Worm (Caenorhabditis elegans) whole organism, L1 larva: ENCODE measurements around the gene F13B6.2.

Source experiments
- C04F5.9 ChIP-seq: sonication (generic microtip); optimal IDR thresholded peaks from 2 replicates; lab custom pipeline; 2016; ENCODE audit warnings: missing genetic modification characterization, missing compliant biosample characterization
- C16A3.4 ChIP-seq: fragments of 150-350 bp; optimal IDR thresholded peaks from 2 replicates; lab custom pipeline; 2014; ENCODE audit warnings: missing biosample characterization, missing genetic modification characterization
- C34B4.2 ChIP-seq: sonication (generic microtip); optimal IDR thresholded peaks from 2 replicates; lab custom pipeline; 2017; ENCODE audit warnings: mild to moderate bottlenecking, missing genetic modification characterization, missing compliant biosample characterization
- F16B12.6 ChIP-seq: fragments of 150-350 bp; optimal IDR thresholded peaks from 2 replicates; lab custom pipeline; 2014; ENCODE audit warnings: missing biosample characterization, missing genetic modification characterization
- Y116A8C.19 ChIP-seq: sonication (generic microtip); optimal IDR thresholded peaks from 2 replicates; lab custom pipeline; 2016; ENCODE audit warnings: missing compliant biosample characterization, missing genetic modification characterization, borderline replicate concordance
- aha-1 ChIP-seq: fragments of 150-350 bp; optimal IDR thresholded peaks from 2 replicates; lab custom pipeline; 2014; ENCODE audit warnings: missing biosample characterization, missing genetic modification characterization
- ceh-90 ChIP-seq: sonication (generic microtip); optimal IDR thresholded peaks from 2 replicates; lab custom pipeline; 2016; ENCODE audit warnings: missing genetic modification characterization, missing compliant biosample characterization
- ces-1 ChIP-seq: fragments of 150-350 bp; optimal IDR thresholded peaks from 2 replicates; lab custom pipeline; 2014; ENCODE audit warnings: missing biosample characterization, missing genetic modification reagents, missing genetic modification characterization
- dpl-1 ChIP-seq, 3 experiments: fragments of 150-350 bp in 2 of 3; sonication (generic microtip) in 1 of 3; optimal IDR thresholded peaks; 2 replicates each; lab custom pipeline; 2014 to 2017; ENCODE audit warnings: missing biosample characterization in 3 of 3, missing genetic modification characterization in 3 of 3, missing genetic modification reagents in 3 of 3
- efl-1 ChIP-seq, 4 experiments: fragments of 150-350 bp; optimal IDR thresholded peaks in 3 of 4; peaks in 1 of 4; 1 replicate in 1 of 4; 2 replicates in 3 of 4; lab custom pipeline; 2014; ENCODE audit warnings: missing biosample characterization in 2 of 4, missing genetic modification characterization in 2 of 4, missing genetic modification reagents in 2 of 4
- efl-3 ChIP-seq: fragments of 200-800 bp; sonication (Bioruptor generic); optimal IDR thresholded peaks from 2 replicates; lab custom pipeline; 2018; ENCODE audit warnings: mild to moderate bottlenecking, missing genetic modification characterization, missing compliant biosample characterization
- egl-13 ChIP-seq: sonication (generic microtip); optimal IDR thresholded peaks from 2 replicates; lab custom pipeline; 2016; ENCODE audit warnings: missing genotype, missing genetic modification reagents, missing genetic modification characterization, missing compliant biosample characterization
- egl-27 ChIP-seq, 2 experiments: fragments of 150-350 bp in 1 of 2; sonication (generic microtip); optimal IDR thresholded peaks; 3 replicates each; lab custom pipeline; 2017 to 2018; ENCODE audit warnings: missing biosample characterization in 2 of 2, missing genetic modification characterization in 2 of 2, missing genetic modification reagents in 2 of 2
- elt-2 ChIP-seq: sonication (generic microtip); optimal IDR thresholded peaks from 2 replicates; lab custom pipeline; 2016; ENCODE audit warnings: missing genetic modification characterization, mild to moderate bottlenecking, inconsistent platforms, missing compliant biosample characterization, missing genetic modification reagents
- elt-3 ChIP-seq, 6 experiments: fragments of 150-350 bp in 1 of 6; sonication (generic microtip); optimal IDR thresholded peaks; 2 replicates each; lab custom pipeline; 2017 to 2018; ENCODE audit warnings: missing biosample characterization in 6 of 6, missing genetic modification characterization in 6 of 6, inconsistent platforms in 1 of 6
- ets-5 ChIP-seq: fragments of 200-800 bp; sonication (Bioruptor generic); IDR thresholded peaks from 2 replicates; pipeline ENCODE4 v1.3.6; 2022; ENCODE audit warnings: missing genetic modification characterization, missing compliant biosample characterization
- fkh-10 ChIP-seq: sonication (generic microtip); optimal IDR thresholded peaks from 2 replicates; lab custom pipeline; 2017; ENCODE audit warnings: missing biosample characterization, missing genetic modification reagents, missing genetic modification characterization
- fkh-4 ChIP-seq: sonication (generic microtip); optimal IDR thresholded peaks from 2 replicates; lab custom pipeline; 2016; ENCODE audit warnings: missing compliant biosample characterization, missing genetic modification characterization, borderline replicate concordance
- fkh-8 ChIP-seq: sonication (generic microtip); optimal IDR thresholded peaks from 2 replicates; lab custom pipeline; 2016; ENCODE audit warnings: mild to moderate bottlenecking, missing genetic modification characterization, missing compliant biosample characterization
- hlh-17 ChIP-seq: fragments of 200-800 bp; sonication (Bioruptor generic); optimal IDR thresholded peaks from 2 replicates; lab custom pipeline; 2018; ENCODE audit warnings: missing genetic modification characterization, mild to moderate bottlenecking, missing compliant biosample characterization, moderate library complexity, borderline replicate concordance
- hpl-2 ChIP-seq: fragments of 150-350 bp; optimal IDR thresholded peaks from 2 replicates; lab custom pipeline; 2014; ENCODE audit warnings: missing biosample characterization, missing genetic modification reagents, missing genetic modification characterization
- isw-1 ChIP-seq: fragments of 200-800 bp; sonication (Bioruptor generic); IDR thresholded peaks from 2 replicates; pipeline ENCODE4 v1.3.6; 2022; ENCODE audit warnings: missing genetic modification characterization, missing compliant biosample characterization
- jun-1 ChIP-seq: fragments of 150-350 bp; optimal IDR thresholded peaks from 2 replicates; lab custom pipeline; 2014; ENCODE audit warnings: missing biosample characterization, missing genetic modification reagents, missing genetic modification characterization
- lin-14 ChIP-seq: fragments of 200-800 bp; sonication (Bioruptor generic); optimal IDR thresholded peaks from 2 replicates; lab custom pipeline; 2018; ENCODE audit warnings: mild to moderate bottlenecking, missing genetic modification characterization, moderate library complexity, missing compliant biosample characterization
- lin-39 ChIP-seq: fragments of 150-350 bp; optimal IDR thresholded peaks from 2 replicates; lab custom pipeline; 2014; ENCODE audit warnings: missing biosample characterization, missing genetic modification reagents, missing genetic modification characterization
- lsy-2 ChIP-seq, 2 experiments: fragments of 150-350 bp; optimal IDR thresholded peaks; 2 replicates each; lab custom pipeline; 2014; ENCODE audit warnings: missing biosample characterization in 2 of 2, missing genetic modification characterization in 2 of 2
- mab-9 ChIP-seq: fragments of 200-800 bp; sonication (Bioruptor generic); IDR thresholded peaks from 2 replicates; pipeline ENCODE4 v1.3.6; 2022; ENCODE audit warnings: missing genetic modification reagents, missing genetic modification characterization, missing compliant biosample characterization
- mef-2 ChIP-seq: fragments of 150-350 bp; optimal IDR thresholded peaks from 2 replicates; lab custom pipeline; 2014; ENCODE audit warnings: missing biosample characterization, missing genetic modification characterization
- nhr-20 ChIP-seq: sonication (generic microtip); optimal IDR thresholded peaks from 2 replicates; lab custom pipeline; 2016; ENCODE audit warnings: mild to moderate bottlenecking, missing genetic modification characterization, missing compliant biosample characterization
- nhr-237 ChIP-seq: fragments of 150-350 bp; optimal IDR thresholded peaks from 2 replicates; lab custom pipeline; 2014; ENCODE audit warnings: missing biosample characterization, missing genetic modification characterization
- nhr-28 ChIP-seq: fragments of 150-350 bp; optimal IDR thresholded peaks from 2 replicates; lab custom pipeline; 2014; ENCODE audit warnings: missing biosample characterization, missing genetic modification characterization
- nhr-47 ChIP-seq: sonication (generic microtip); optimal IDR thresholded peaks from 2 replicates; lab custom pipeline; 2016; ENCODE audit warnings: mild to moderate bottlenecking, missing genetic modification characterization, moderate library complexity, missing compliant biosample characterization
- nhr-76 ChIP-seq: sonication (generic microtip); optimal IDR thresholded peaks from 2 replicates; lab custom pipeline; 2017; ENCODE audit warnings: missing biosample characterization, missing genetic modification characterization
- nhr-77 ChIP-seq: fragments of 150-350 bp; optimal IDR thresholded peaks from 2 replicates; lab custom pipeline; 2014; ENCODE audit warnings: missing biosample characterization, missing genetic modification characterization
- nhr-84 ChIP-seq: sonication (generic microtip); optimal IDR thresholded peaks from 2 replicates; lab custom pipeline; 2017; ENCODE audit warnings: missing biosample characterization, missing genetic modification characterization
- pqm-1 ChIP-seq: sonication (generic microtip); optimal IDR thresholded peaks from 3 replicates; lab custom pipeline; 2017; ENCODE audit warnings: missing biosample characterization, missing genetic modification characterization
- rnt-1 ChIP-seq: sonication (generic microtip); optimal IDR thresholded peaks from 2 replicates; lab custom pipeline; 2016; ENCODE audit warnings: mild to moderate bottlenecking, missing genetic modification characterization, moderate library complexity, missing compliant biosample characterization
- skn-1 ChIP-seq: fragments of 150-350 bp; optimal IDR thresholded peaks from 2 replicates; lab custom pipeline; 2014; ENCODE audit warnings: missing biosample characterization, missing genetic modification characterization
- snpc-4 ChIP-seq: fragments of 150-350 bp; optimal IDR thresholded peaks from 2 replicates; lab custom pipeline; 2014; ENCODE audit warnings: missing biosample characterization, missing genetic modification characterization
- snu-23 ChIP-seq: sonication (generic microtip); optimal IDR thresholded peaks from 2 replicates; lab custom pipeline; 2016; ENCODE audit warnings: missing genetic modification characterization, missing compliant biosample characterization
- sptf-1 ChIP-seq: fragments of 150-350 bp; optimal IDR thresholded peaks from 2 replicates; lab custom pipeline; 2014; ENCODE audit warnings: missing biosample characterization, missing genetic modification characterization
- sup-37 ChIP-seq: fragments of 200-800 bp; sonication (Bioruptor generic); optimal IDR thresholded peaks from 2 replicates; lab custom pipeline; 2018; ENCODE audit warnings: mild to moderate bottlenecking, missing genetic modification characterization, missing compliant biosample characterization
- tlp-1 ChIP-seq: fragments of 150-350 bp; optimal IDR thresholded peaks from 2 replicates; lab custom pipeline; 2014; ENCODE audit warnings: missing biosample characterization, missing genetic modification characterization
- unc-130 ChIP-seq: fragments of 150-350 bp; optimal IDR thresholded peaks from 2 replicates; lab custom pipeline; 2017; ENCODE audit warnings: missing biosample characterization, missing genetic modification characterization, inconsistent platforms
- unc-62 ChIP-seq: fragments of 150-350 bp; optimal IDR thresholded peaks from 2 replicates; lab custom pipeline; 2014; ENCODE audit warnings: missing biosample characterization, missing genetic modification reagents, missing genetic modification characterization
- unc-86 ChIP-seq: sonication (generic microtip); optimal IDR thresholded peaks from 2 replicates; lab custom pipeline; 2016; ENCODE audit warnings: missing genetic modification characterization, missing compliant biosample characterization
- unc-98 ChIP-seq: fragments of 200-800 bp; sonication (Bioruptor generic); IDR thresholded peaks from 2 replicates; pipeline ENCODE4 v1.3.6; 2022; ENCODE audit warnings: missing genetic modification characterization, missing compliant biosample characterization
- vab-15 ChIP-seq: sonication (generic microtip); optimal IDR thresholded peaks from 2 replicates; lab custom pipeline; 2017; ENCODE audit warnings: missing genotype, mild to moderate bottlenecking, missing genetic modification characterization, missing compliant biosample characterization
- zip-4 ChIP-seq: fragments of 200-800 bp; sonication (Bioruptor generic); optimal IDR thresholded peaks from 2 replicates; lab custom pipeline; 2018; ENCODE audit warnings: mild to moderate bottlenecking, missing genetic modification characterization, moderate library complexity, missing compliant biosample characterization
- ztf-4 ChIP-seq: fragments of 150-350 bp; optimal IDR thresholded peaks from 2 replicates; lab custom pipeline; 2014; ENCODE audit warnings: missing biosample characterization, missing genetic modification characterization

Gene F13B6.2

DNA sequence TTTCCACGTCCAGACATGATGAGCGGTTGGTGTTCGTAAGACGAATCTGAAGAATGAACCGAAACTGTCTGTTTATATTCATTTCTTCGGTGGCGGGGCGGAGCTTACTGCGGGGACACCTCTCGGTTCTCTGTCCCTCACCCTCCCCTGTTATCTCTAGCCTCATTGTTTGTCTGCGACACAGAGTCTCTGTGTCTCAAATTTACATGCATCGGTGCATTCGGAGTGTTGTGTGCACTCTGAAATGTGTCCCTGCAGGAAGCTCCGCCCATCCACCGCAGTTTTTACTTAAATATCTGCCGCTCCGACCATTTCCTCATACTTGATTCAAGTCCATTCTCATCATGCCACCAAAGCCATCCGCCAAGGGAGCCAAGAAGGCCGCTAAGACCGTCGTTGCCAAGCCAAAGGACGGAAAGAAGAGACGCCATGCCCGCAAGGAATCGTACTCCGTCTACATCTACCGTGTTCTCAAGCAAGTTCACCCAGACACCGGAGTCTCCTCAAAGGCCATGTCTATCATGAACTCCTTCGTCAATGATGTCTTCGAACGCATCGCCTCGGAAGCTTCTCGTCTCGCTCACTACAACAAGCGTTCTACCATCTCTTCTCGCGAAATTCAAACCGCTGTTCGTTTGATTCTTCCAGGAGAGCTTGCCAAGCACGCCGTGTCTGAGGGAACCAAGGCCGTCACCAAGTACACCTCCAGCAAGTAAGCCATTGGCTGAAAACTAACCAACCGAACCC, 26.2 kb upstream of the F13B6.2 start, which contains the start of the genes his-61 and his-62 (continued):
- no peak for TF ChIP-seq F16B12.6 (tag; lab: Kevin White, UChicago)
- peak; percentile 59 for TF ChIP-seq snu-23 (GFP tag; lab: Kevin White, UChicago)
- no peak for TF ChIP-seq ets-5
- TF ChIP-seq nhr-20 (tag; lab: Kevin White, UChicago): peak; percentile 37
- no peak for TF ChIP-seq mef-2 (tag; lab: Kevin White, UChicago)
- no peak for TF ChIP-seq C04F5.9 (tag; lab: Kevin White, UChicago)
- TF ChIP-seq sup-37: no peak
- no peak for TF ChIP-seq unc-130 (tag; lab: Kevin White, UChicago)
- TF ChIP-seq ces-1 (GFP tag; lab: Kevin White, UChicago): no peak
- TF ChIP-seq nhr-47 (tag; lab: Kevin White, UChicago): peak; percentile 59
- TF ChIP-seq elt-2 (tag; lab: Kevin White, UChicago): no peak
- no peak for TF ChIP-seq elt-3 (tag; optimal IDR thresholded peaks at IDR 0.05; lab: Kevin White, UChicago)
- TF ChIP-seq lsy-2 (tag; optimal IDR thresholded peaks at IDR 0.05; lab: Kevin White, UChicago): peak in 1 of 2 experiments; percentile 50
- no peak for TF ChIP-seq pqm-1 (tag; lab: Kevin White, UChicago)
- peak; percentile 91 for TF ChIP-seq lin-14 (GFP tag; lab: Kevin White, UChicago)
- TF ChIP-seq nhr-76 (tag; lab: Kevin White, UChicago): no peak
- TF ChIP-seq C34B4.2: no peak
- no peak for TF ChIP-seq tlp-1 (tag; lab: Kevin White, UChicago)
- TF ChIP-seq sptf-1: no peak
- no peak for TF ChIP-seq nhr-84 (tag; lab: Kevin White, UChicago)
- TF ChIP-seq isw-1 (GFP tag; lab: Robert Waterston, UW): peak; percentile 38; the same call in 1 of the 2 replicates
- TF ChIP-seq unc-86: peak; percentile 80
- no peak for TF ChIP-seq aha-1 (tag; lab: Kevin White, UChicago)
- no peak for TF ChIP-seq unc-62 (GFP tag; lab: Kevin White, UChicago)
- TF ChIP-seq unc-98: no peak
- no peak for TF ChIP-seq Y116A8C.19 (tag; lab: Kevin White, UChicago)
- no peak for TF ChIP-seq rnt-1
- TF ChIP-seq fkh-4 (tag; lab: Kevin White, UChicago): no peak
- no peak for TF ChIP-seq egl-27 (tag; optimal IDR thresholded peaks at IDR 0.05; lab: Kevin White, UChicago)
- TF ChIP-seq hlh-17: no peak
- TF ChIP-seq hpl-2 (GFP tag; lab: Kevin White, UChicago): no peak
- TF ChIP-seq C16A3.4 (tag; lab: Kevin White, UChicago): no peak
- TF ChIP-seq lin-39 (tag; lab: Kevin White, UChicago): no peak

DNA sequence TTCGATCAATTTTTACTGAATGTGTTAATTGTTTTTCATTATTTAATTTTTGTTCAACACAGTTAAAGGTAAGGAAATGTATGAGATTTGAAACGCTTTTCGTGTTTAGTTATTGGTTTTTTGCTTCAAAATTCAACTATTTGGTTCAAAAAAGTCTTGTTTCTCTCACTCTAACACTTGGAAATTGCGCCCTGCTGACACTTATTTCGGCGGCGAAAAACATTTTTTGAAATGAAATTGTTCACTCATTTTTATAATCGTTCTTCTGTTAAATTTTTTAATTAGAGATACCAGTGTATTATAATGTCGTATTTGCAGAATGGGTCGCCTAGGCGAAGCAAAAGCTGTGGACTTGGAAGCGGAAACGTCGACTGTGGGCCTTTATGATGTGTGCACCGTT, 18.0 kb upstream of the F13B6.2 start, which contains the start of gene rod-1:
Gene rod-1, plus strand, starts transcription at position 319 of the 400 bp plus-strand sequence.
- TF ChIP-seq C34B4.2 (no peak), unc-98 (no peak), efl-3 (GFP tag; lab: Kevin White, UChicago) (no peak), tlp-1 (tag; lab: Kevin White, UChicago) (no peak), lin-39 (tag; lab: Kevin White, UChicago) (no peak), unc-62 (GFP tag; lab: Kevin White, UChicago) (no peak), mab-9 (GFP tag; lab: Robert Waterston, UW) (no peak), nhr-84 (tag; lab: Kevin White, UChicago) (no peak), ceh-90 (tag; lab: Kevin White, UChicago) (no peak), snpc-4 (tag; lab: Kevin White, UChicago) (no peak), jun-1 (tag; lab: Kevin White, UChicago) (no peak), vab-15 (no peak), efl-1 (optimal IDR thresholded peaks at IDR 0.05; lab: Kevin White, UChicago) (peak; percentile 65 to 72), efl-1 (GFP tag; optimal IDR thresholded peaks at IDR 0.05 in 1 of 2; lab: Kevin White, UChicago) (peak; percentile 79 to 97), dpl-1 (GFP tag; optimal IDR thresholded peaks at IDR 0.05; lab: Kevin White, UChicago) (peak; percentile 31 to 84 (median 73)), ztf-4 (tag; lab: Kevin White, UChicago) (no peak), nhr-28 (tag; lab: Kevin White, UChicago) (no peak), lsy-2 (tag; optimal IDR thresholded peaks at IDR 0.05; lab: Kevin White, UChicago) (peak in 1 of 2 experiments; percentile 69), ces-1 (GFP tag; lab: Kevin White, UChicago) (no peak), nhr-237 (tag; lab: Kevin White, UChicago) (no peak), fkh-10 (GFP tag; lab: Kevin White, UChicago) (no peak), egl-13 (tag; lab: Kevin White, UChicago) (no peak), elt-2 (tag; lab: Kevin White, UChicago) (no peak), skn-1 (peak; percentile 3), zip-4 (no peak), rnt-1 (no peak), fkh-8 (no peak), nhr-77 (tag; lab: Kevin White, UChicago) (no peak), egl-27 (tag; optimal IDR thresholded peaks at IDR 0.05; lab: Kevin White, UChicago) (no peak)
